Worm (Caenorhabditis elegans) whole organism, L1 larva: ENCODE measurements around the gene R04B5.5.

Experiments
- Y116A8C.19 ChIP-seq: sonication (generic microtip); optimal IDR thresholded peaks from 2 replicates; lab custom pipeline; 2016; ENCODE audit warnings: missing compliant biosample characterization, missing genetic modification characterization, borderline replicate concordance
- alr-1 ChIP-seq: fragments of 200-800 bp; sonication (Bioruptor generic); optimal IDR thresholded peaks from 2 replicates; lab custom pipeline; 2018; ENCODE audit warnings: borderline replicate concordance, mild to moderate bottlenecking, missing genetic modification characterization, missing compliant biosample characterization
- aly-2 ChIP-seq: fragments of 150-350 bp; optimal IDR thresholded peaks from 2 replicates; lab custom pipeline; 2014; ENCODE audit warnings: missing biosample characterization, missing genetic modification characterization
- ama-1 ChIP-seq: fragments of 150-350 bp; optimal IDR thresholded peaks from 2 replicates; lab custom pipeline; 2014
- blmp-1 ChIP-seq: fragments of 150-350 bp; optimal IDR thresholded peaks from 2 replicates; lab custom pipeline; 2014; ENCODE audit warnings: missing biosample characterization, missing genetic modification characterization
- ceh-82 ChIP-seq, 3 experiments: fragments of 150-350 bp in 1 of 3; sonication (generic microtip) in 2 of 3; optimal IDR thresholded peaks; 2 replicates each; lab custom pipeline; 2014 to 2017; ENCODE audit warnings: missing biosample characterization in 3 of 3, missing genetic modification characterization in 3 of 3
- ceh-88 ChIP-seq: fragments of 200-800 bp; sonication (Bioruptor generic); IDR thresholded peaks from 2 replicates; pipeline ENCODE4 v1.3.6; 2022; ENCODE audit warnings: missing genetic modification characterization, missing compliant biosample characterization
- dpl-1 ChIP-seq, 3 experiments: fragments of 150-350 bp in 2 of 3; sonication (generic microtip) in 1 of 3; optimal IDR thresholded peaks; 2 replicates each; lab custom pipeline; 2014 to 2017; ENCODE audit warnings: missing biosample characterization in 3 of 3, missing genetic modification characterization in 3 of 3, missing genetic modification reagents in 3 of 3
- efl-1 ChIP-seq, 4 experiments: fragments of 150-350 bp; optimal IDR thresholded peaks in 3 of 4; peaks in 1 of 4; 1 replicate in 1 of 4; 2 replicates in 3 of 4; lab custom pipeline; 2014; ENCODE audit warnings: missing biosample characterization in 2 of 4, missing genetic modification characterization in 2 of 4, missing genetic modification reagents in 2 of 4
- egl-13 ChIP-seq: sonication (generic microtip); optimal IDR thresholded peaks from 2 replicates; lab custom pipeline; 2016; ENCODE audit warnings: missing genotype, missing genetic modification reagents, missing genetic modification characterization, missing compliant biosample characterization
- egl-27 ChIP-seq, 2 experiments: fragments of 150-350 bp in 1 of 2; sonication (generic microtip); optimal IDR thresholded peaks; 3 replicates each; lab custom pipeline; 2017 to 2018; ENCODE audit warnings: missing biosample characterization in 2 of 2, missing genetic modification characterization in 2 of 2, missing genetic modification reagents in 2 of 2
- elt-2 ChIP-seq: sonication (generic microtip); optimal IDR thresholded peaks from 2 replicates; lab custom pipeline; 2016; ENCODE audit warnings: missing genetic modification characterization, mild to moderate bottlenecking, inconsistent platforms, missing compliant biosample characterization, missing genetic modification reagents
- elt-3 ChIP-seq, 6 experiments: fragments of 150-350 bp in 1 of 6; sonication (generic microtip); optimal IDR thresholded peaks; 2 replicates each; lab custom pipeline; 2017 to 2018; ENCODE audit warnings: missing biosample characterization in 6 of 6, missing genetic modification characterization in 6 of 6, inconsistent platforms in 1 of 6
- ets-5 ChIP-seq: fragments of 200-800 bp; sonication (Bioruptor generic); IDR thresholded peaks from 2 replicates; pipeline ENCODE4 v1.3.6; 2022; ENCODE audit warnings: missing genetic modification characterization, missing compliant biosample characterization
- fkh-4 ChIP-seq: sonication (generic microtip); optimal IDR thresholded peaks from 2 replicates; lab custom pipeline; 2016; ENCODE audit warnings: missing compliant biosample characterization, missing genetic modification characterization, borderline replicate concordance
- fos-1 ChIP-seq: fragments of 150-350 bp; optimal IDR thresholded peaks from 2 replicates; lab custom pipeline; 2014; ENCODE audit warnings: missing biosample characterization, missing genetic modification characterization
- hlh-17 ChIP-seq: fragments of 200-800 bp; sonication (Bioruptor generic); optimal IDR thresholded peaks from 2 replicates; lab custom pipeline; 2018; ENCODE audit warnings: missing genetic modification characterization, mild to moderate bottlenecking, missing compliant biosample characterization, moderate library complexity, borderline replicate concordance
- hlh-4 ChIP-seq: sonication (generic microtip); optimal IDR thresholded peaks from 2 replicates; lab custom pipeline; 2016; ENCODE audit warnings: mild to moderate bottlenecking, missing genetic modification characterization, missing compliant biosample characterization
- irx-1 ChIP-seq: sonication (generic microtip); optimal IDR thresholded peaks from 2 replicates; lab custom pipeline; 2016; ENCODE audit warnings: missing genetic modification characterization, missing compliant biosample characterization
- isw-1 ChIP-seq: fragments of 200-800 bp; sonication (Bioruptor generic); IDR thresholded peaks from 2 replicates; pipeline ENCODE4 v1.3.6; 2022; ENCODE audit warnings: missing genetic modification characterization, missing compliant biosample characterization
- jun-1 ChIP-seq: fragments of 150-350 bp; optimal IDR thresholded peaks from 2 replicates; lab custom pipeline; 2014; ENCODE audit warnings: missing biosample characterization, missing genetic modification reagents, missing genetic modification characterization
- lin-13 ChIP-seq: fragments of 150-350 bp; optimal IDR thresholded peaks from 2 replicates; lab custom pipeline; 2014; ENCODE audit warnings: missing biosample characterization, missing genetic modification reagents, missing genetic modification characterization
- lin-14 ChIP-seq: fragments of 200-800 bp; sonication (Bioruptor generic); optimal IDR thresholded peaks from 2 replicates; lab custom pipeline; 2018; ENCODE audit warnings: mild to moderate bottlenecking, missing genetic modification characterization, moderate library complexity, missing compliant biosample characterization
- lin-15B ChIP-seq: fragments of 150-350 bp; sonication (generic microtip); optimal IDR thresholded peaks from 3 replicates; lab custom pipeline; 2014; ENCODE audit warnings: missing biosample characterization, missing genetic modification characterization
- lin-35 ChIP-seq, 2 experiments: fragments of 150-350 bp; optimal IDR thresholded peaks; 2 replicates each; lab custom pipeline; 2014; ENCODE audit warnings: missing biosample characterization in 2 of 2, missing genetic modification characterization in 2 of 2, missing genetic modification reagents in 2 of 2
- lsy-2 ChIP-seq, 2 experiments: fragments of 150-350 bp; optimal IDR thresholded peaks; 2 replicates each; lab custom pipeline; 2014; ENCODE audit warnings: missing biosample characterization in 2 of 2, missing genetic modification characterization in 2 of 2
- mab-9 ChIP-seq: fragments of 200-800 bp; sonication (Bioruptor generic); IDR thresholded peaks from 2 replicates; pipeline ENCODE4 v1.3.6; 2022; ENCODE audit warnings: missing genetic modification reagents, missing genetic modification characterization, missing compliant biosample characterization
- mdl-1 ChIP-seq, 2 experiments: fragments of 150-350 bp; optimal IDR thresholded peaks; 2 replicates each; lab custom pipeline; 2014 to 2017; ENCODE audit warnings: missing biosample characterization in 2 of 2, missing genetic modification characterization in 2 of 2, inconsistent platforms in 1 of 2
- mef-2 ChIP-seq: fragments of 150-350 bp; optimal IDR thresholded peaks from 2 replicates; lab custom pipeline; 2014; ENCODE audit warnings: missing biosample characterization, missing genetic modification characterization
- mep-1 ChIP-seq: fragments of 150-350 bp; optimal IDR thresholded peaks from 2 replicates; lab custom pipeline; 2014; ENCODE audit warnings: missing biosample characterization, missing genetic modification characterization
- nhr-12 ChIP-seq: sonication (generic microtip); optimal IDR thresholded peaks from 2 replicates; lab custom pipeline; 2017; ENCODE audit warnings: missing biosample characterization, missing genetic modification characterization
- nhr-19 ChIP-seq: fragments of 200-800 bp; sonication (Bioruptor generic); conservative IDR thresholded peaks from 2 replicates; pipeline ENCODE4 v1.3.6; 2022; ENCODE audit warnings: missing genetic modification characterization, missing compliant biosample characterization
- nhr-20 ChIP-seq: sonication (generic microtip); optimal IDR thresholded peaks from 2 replicates; lab custom pipeline; 2016; ENCODE audit warnings: mild to moderate bottlenecking, missing genetic modification characterization, missing compliant biosample characterization
- nhr-47 ChIP-seq: sonication (generic microtip); optimal IDR thresholded peaks from 2 replicates; lab custom pipeline; 2016; ENCODE audit warnings: mild to moderate bottlenecking, missing genetic modification characterization, moderate library complexity, missing compliant biosample characterization
- nhr-71 ChIP-seq: sonication (generic microtip); optimal IDR thresholded peaks from 2 replicates; lab custom pipeline; 2016; ENCODE audit warnings: mild to moderate bottlenecking, missing genetic modification characterization, moderate library complexity, missing compliant biosample characterization
- nhr-84 ChIP-seq: sonication (generic microtip); optimal IDR thresholded peaks from 2 replicates; lab custom pipeline; 2017; ENCODE audit warnings: missing biosample characterization, missing genetic modification characterization
- nhr-85 ChIP-seq: sonication (generic microtip); peaks from one replicate; lab custom pipeline; 2016; ENCODE audit warnings: missing genetic modification characterization, inconsistent platforms, missing compliant biosample characterization
- nhr-90 ChIP-seq: sonication (generic microtip); optimal IDR thresholded peaks from 2 replicates; lab custom pipeline; 2016; ENCODE audit warnings: mild to moderate bottlenecking, missing genetic modification characterization, missing compliant biosample characterization; ENCODE audit not compliant: poor library complexity
- pag-3 ChIP-seq: sonication (generic microtip); optimal IDR thresholded peaks from 2 replicates; lab custom pipeline; 2017; ENCODE audit warnings: missing genetic modification characterization, mild to moderate bottlenecking, missing compliant biosample characterization, antibody characterized with exemption, borderline replicate concordance; ENCODE audit not compliant: insufficient read depth
- rnt-1 ChIP-seq: sonication (generic microtip); optimal IDR thresholded peaks from 2 replicates; lab custom pipeline; 2016; ENCODE audit warnings: mild to moderate bottlenecking, missing genetic modification characterization, moderate library complexity, missing compliant biosample characterization
- snu-23 ChIP-seq: sonication (generic microtip); optimal IDR thresholded peaks from 2 replicates; lab custom pipeline; 2016; ENCODE audit warnings: missing genetic modification characterization, missing compliant biosample characterization
- swsn-7 ChIP-seq: sonication (generic microtip); optimal IDR thresholded peaks from 2 replicates; lab custom pipeline; 2016; ENCODE audit warnings: missing genetic modification characterization, missing compliant biosample characterization
- tbx-2 ChIP-seq: sonication (generic microtip); optimal IDR thresholded peaks from 2 replicates; lab custom pipeline; 2016; ENCODE audit warnings: missing genetic modification characterization, missing compliant biosample characterization
- tlp-1 ChIP-seq: fragments of 150-350 bp; optimal IDR thresholded peaks from 2 replicates; lab custom pipeline; 2014; ENCODE audit warnings: missing biosample characterization, missing genetic modification characterization
- unc-130 ChIP-seq: fragments of 150-350 bp; optimal IDR thresholded peaks from 2 replicates; lab custom pipeline; 2017; ENCODE audit warnings: missing biosample characterization, missing genetic modification characterization, inconsistent platforms
- vab-15 ChIP-seq: sonication (generic microtip); optimal IDR thresholded peaks from 2 replicates; lab custom pipeline; 2017; ENCODE audit warnings: missing genotype, mild to moderate bottlenecking, missing genetic modification characterization, missing compliant biosample characterization
- xbp-1 ChIP-seq: sonication (generic microtip); optimal IDR thresholded peaks from 2 replicates; lab custom pipeline; 2016; ENCODE audit warnings: missing genetic modification characterization, missing compliant biosample characterization
- zag-1 ChIP-seq: fragments of 150-350 bp; optimal IDR thresholded peaks from 2 replicates; lab custom pipeline; 2014; ENCODE audit warnings: missing biosample characterization, missing genetic modification characterization
- ztf-11 ChIP-seq, 2 experiments: sonication (generic microtip); optimal IDR thresholded peaks; 2 replicates each; lab custom pipeline; 2016 to 2017; ENCODE audit warnings: missing genetic modification characterization in 2 of 2, missing biosample characterization in 1 of 2, missing compliant biosample characterization in 1 of 2
- ztf-4 ChIP-seq: fragments of 150-350 bp; optimal IDR thresholded peaks from 2 replicates; lab custom pipeline; 2014; ENCODE audit warnings: missing biosample characterization, missing genetic modification characterization

Gene R04B5.5

ce11 chrV:10087103-10087502 lies at the start of gene R04B5.5:
Gene R04B5.5 (plus strand): TSS chrV:10087480.
- TF ChIP-seq xbp-1 (tag; lab: Kevin White, UChicago) (no peak), pag-3 (tag; lab: Kevin White, UChicago) (no peak), lin-35 (GFP tag; optimal IDR thresholded peaks at IDR 0.05; lab: Kevin White, UChicago) (peak in 1 of 2 experiments; percentile 30), lin-13 (GFP tag; lab: Kevin White, UChicago) (no peak), unc-130 (no peak), hlh-17 (GFP tag; lab: Kevin White, UChicago) (no peak), nhr-47 (tag; lab: Kevin White, UChicago) (no peak), nhr-12 (tag; lab: Kevin White, UChicago) (no peak), lin-15B (tag; lab: Kevin White, UChicago) (no peak), snu-23 (peak; percentile 51), jun-1 (tag; lab: Kevin White, UChicago) (no peak), ztf-4 (tag; lab: Kevin White, UChicago) (no peak), nhr-84 (no peak), nhr-90 (tag; lab: Kevin White, UChicago) (peak; percentile 48), mep-1 (tag; lab: Kevin White, UChicago) (peak; percentile 5), nhr-19 (GFP tag; lab: Robert Waterston, UW) (peak; percentile 39), blmp-1 (tag; lab: Kevin White, UChicago) (peak; percentile 75), mef-2 (tag; lab: Kevin White, UChicago) (no peak), ets-5 (no peak), tbx-2 (tag; lab: Kevin White, UChicago) (peak; percentile 12), lin-14 (GFP tag; lab: Kevin White, UChicago) (peak; percentile 82), mab-9 (GFP tag; lab: Robert Waterston, UW) (no peak), vab-15 (tag; lab: Kevin White, UChicago) (no peak), nhr-71 (peak; percentile 72), swsn-7 (tag; lab: Kevin White, UChicago) (no peak), ceh-88 (GFP tag; lab: Robert Waterston, UW) (no peak), elt-3 (tag; optimal IDR thresholded peaks at IDR 0.05; lab: Kevin White, UChicago) (peak in 5 of 6 experiments; percentile 83 to 97 (median 91)), tlp-1 (tag; lab: Kevin White, UChicago) (peak; percentile 1), nhr-85 (tag; lab: Kevin White, UChicago) (peak; percentile 54), mdl-1 (tag; optimal IDR thresholded peaks at IDR 0.05; lab: Kevin White, UChicago) (peak in 1 of 2 experiments; percentile 10), isw-1 (GFP tag; lab: Robert Waterston, UW) (no peak), nhr-20 (tag; lab: Kevin White, UChicago) (peak; percentile 71), elt-2 (peak; percentile 82), alr-1 (tag; lab: Kevin White, UChicago) (no peak)

ce11 chrV:10039837-10040236 lies 47.4 kb upstream of the R04B5.5 start:
- TF ChIP-seq hlh-4, result no peak
- peak; percentile 33 for TF ChIP-seq lin-13 (GFP tag; lab: Kevin White, UChicago)
- peak in 1 of 2 experiments; percentile 60 for TF ChIP-seq mdl-1 (tag; optimal IDR thresholded peaks at IDR 0.05; lab: Kevin White, UChicago)
- peak in 1 of 2 experiments; percentile 34 for TF ChIP-seq egl-27 (tag; optimal IDR thresholded peaks at IDR 0.05; lab: Kevin White, UChicago)
- peak; percentile 85 for TF ChIP-seq nhr-20 (tag; lab: Kevin White, UChicago)
- TF ChIP-seq tbx-2 (tag; lab: Kevin White, UChicago), result peak; percentile 66
- peak; percentile 45 for TF ChIP-seq rnt-1
- TF ChIP-seq dpl-1 (GFP tag; optimal IDR thresholded peaks at IDR 0.05; lab: Kevin White, UChicago), result peak; percentile 4 to 30 (median 7)
- TF ChIP-seq aly-2 (tag; lab: Kevin White, UChicago), result no peak
- TF ChIP-seq Y116A8C.19, result no peak
- TF ChIP-seq irx-1 (tag; lab: Kevin White, UChicago), result peak; percentile 1
- peak in 1 of 2 experiments; percentile 7 for TF ChIP-seq ztf-11 (tag; optimal IDR thresholded peaks at IDR 0.05; lab: Kevin White, UChicago)
- peak; percentile 48 for TF ChIP-seq nhr-19 (GFP tag; lab: Robert Waterston, UW)
- TF ChIP-seq lsy-2 (tag; optimal IDR thresholded peaks at IDR 0.05; lab: Kevin White, UChicago), result peak; percentile 64 to 91
- peak; percentile 51 for TF ChIP-seq fos-1 (tag; lab: Kevin White, UChicago)
- TF ChIP-seq zag-1 (tag; lab: Kevin White, UChicago), result no peak
- no peak for TF ChIP-seq fkh-4
- TF ChIP-seq ama-1, result no peak
- TF ChIP-seq egl-13 (tag; lab: Kevin White, UChicago), result peak; percentile 24
- TF ChIP-seq pag-3 (tag; lab: Kevin White, UChicago), result no peak
- peak; percentile 62 to 69 for TF ChIP-seq efl-1 (optimal IDR thresholded peaks at IDR 0.05; lab: Kevin White, UChicago)
- TF ChIP-seq efl-1 (GFP tag; optimal IDR thresholded peaks at IDR 0.05 in 1 of 2; lab: Kevin White, UChicago), result no peak
- peak; percentile 56 to 61 (median 57) for TF ChIP-seq ceh-82 (tag; optimal IDR thresholded peaks at IDR 0.05; lab: Kevin White, UChicago)
- TF ChIP-seq lin-35 (GFP tag; optimal IDR thresholded peaks at IDR 0.05; lab: Kevin White, UChicago), result peak; percentile 61 to 64
- TF ChIP-seq nhr-47 (tag; lab: Kevin White, UChicago), result peak; percentile 63
